Worm (Caenorhabditis elegans) whole organism, young adult: Measurements from ENCODE around the gene ilcr-2.

ENCODE experiments used
- C17E4.6 ChIP-seq: fragments of 200-800 bp; sonication (Bioruptor generic); IDR thresholded peaks from 2 replicates; pipeline ENCODE4 v1.3.6; 2022; ENCODE audit warnings: missing genetic modification reagents, missing genetic modification characterization, missing compliant biosample characterization
- D2030.7 ChIP-seq: fragments of 200-800 bp; sonication (Bioruptor generic); IDR thresholded peaks from 2 replicates; pipeline ENCODE4 v1.3.6; 2022; ENCODE audit warnings: missing genetic modification reagents, missing genetic modification characterization, missing compliant biosample characterization
- F10E7.11 ChIP-seq: sonication (generic microtip); optimal IDR thresholded peaks from 2 replicates; lab custom pipeline; 2017; ENCODE audit warnings: mild to moderate bottlenecking, missing genetic modification characterization, moderate library complexity, missing compliant biosample characterization
- F37B4.10 ChIP-seq: fragments of 200-800 bp; sonication (Bioruptor generic); IDR thresholded peaks from 2 replicates; pipeline ENCODE4 v1.3.6; 2022; ENCODE audit warnings: missing genetic modification characterization, missing compliant biosample characterization
- F39B2.1 ChIP-seq: fragments of 200-800 bp; sonication (Bioruptor generic); IDR thresholded peaks from 2 replicates; pipeline ENCODE4 v1.3.6; 2022; ENCODE audit warnings: missing genetic modification reagents, missing genetic modification characterization, missing compliant biosample characterization
- K12H6.12 ChIP-seq: fragments of 200-800 bp; sonication (Bioruptor generic); optimal IDR thresholded peaks from 2 replicates; lab custom pipeline; 2018; ENCODE audit warnings: mild to moderate bottlenecking, missing genetic modification characterization, missing compliant biosample characterization
- Y56A3A.18 ChIP-seq: fragments of 200-800 bp; sonication (Bioruptor generic); IDR thresholded peaks from 2 replicates; pipeline ENCODE4 v1.3.6; 2022; ENCODE audit warnings: missing genetic modification reagents, missing genetic modification characterization, missing compliant biosample characterization
- ZK185.1 ChIP-seq: sonication (generic microtip); optimal IDR thresholded peaks from 2 replicates; lab custom pipeline; 2016; ENCODE audit warnings: mild to moderate bottlenecking, missing genetic modification characterization, missing compliant biosample characterization; ENCODE audit not compliant: poor library complexity, severe bottlenecking
- aptf-2 ChIP-seq: fragments of 200-800 bp; sonication (Bioruptor generic); conservative IDR thresholded peaks from 2 replicates; pipeline ENCODE4 v1.3.6; 2022; ENCODE audit warnings: missing genetic modification reagents, missing genetic modification characterization, missing compliant biosample characterization
- cebp-1 ChIP-seq, 2 experiments: fragments of 200-800 bp in 1 of 2; sonication (Bioruptor generic) in 1 of 2; sonication (generic microtip) in 1 of 2; IDR thresholded peaks in 1 of 2; optimal IDR thresholded peaks in 1 of 2; 2 replicates each; pipeline versions ENCODE4 v1.3.6 to Lab custom; 2017 to 2022; ENCODE audit warnings: missing compliant biosample characterization in 2 of 2, missing genetic modification characterization in 2 of 2, mild to moderate bottlenecking in 1 of 2, missing genetic modification reagents in 1 of 2, moderate library complexity in 1 of 2
- ceh-100 ChIP-seq: fragments of 200-800 bp; sonication (Bioruptor generic); IDR thresholded peaks from 2 replicates; pipeline ENCODE4 v1.3.6; 2022; ENCODE audit warnings: missing genetic modification reagents, missing genetic modification characterization, missing compliant biosample characterization
- ceh-91 ChIP-seq: fragments of 200-800 bp; sonication (Bioruptor generic); IDR thresholded peaks from 2 replicates; pipeline ENCODE4 v1.3.6; 2022; ENCODE audit warnings: missing genetic modification reagents, missing genetic modification characterization, missing compliant biosample characterization
- dox-1 ChIP-seq: fragments of 200-800 bp; sonication (Bioruptor generic); IDR thresholded peaks from 2 replicates; pipeline ENCODE4 v1.3.6; 2022; ENCODE audit warnings: missing genetic modification reagents, missing genetic modification characterization, missing compliant biosample characterization
- dpff-1 ChIP-seq: sonication (generic microtip); optimal IDR thresholded peaks from 2 replicates; lab custom pipeline; 2017; ENCODE audit warnings: mild to moderate bottlenecking, missing genetic modification characterization, missing compliant biosample characterization
- dpl-1 ChIP-seq: fragments of 150-350 bp; optimal IDR thresholded peaks from 2 replicates; lab custom pipeline; 2014; ENCODE audit warnings: missing biosample characterization, missing genetic modification reagents, missing genetic modification characterization
- efl-1 ChIP-seq: fragments of 150-350 bp; optimal IDR thresholded peaks from 2 replicates; lab custom pipeline; 2014; ENCODE audit warnings: missing biosample characterization, missing genetic modification reagents, missing genetic modification characterization
- hmg-1.2 ChIP-seq: fragments of 200-800 bp; sonication (Bioruptor generic); IDR thresholded peaks from 2 replicates; pipeline ENCODE4 v1.3.6; 2022; ENCODE audit warnings: missing genetic modification reagents, missing genetic modification characterization, missing compliant biosample characterization
- lag-1 ChIP-seq: fragments of 200-800 bp; sonication (Bioruptor generic); IDR thresholded peaks from 2 replicates; pipeline ENCODE4 v1.3.6; 2022; ENCODE audit warnings: missing genetic modification reagents, missing genetic modification characterization, missing compliant biosample characterization
- let-526 ChIP-seq: fragments of 200-800 bp; sonication (Bioruptor generic); IDR thresholded peaks from 2 replicates; pipeline ENCODE4 v1.3.6; 2022; ENCODE audit warnings: missing genetic modification reagents, missing genetic modification characterization, missing compliant biosample characterization
- lin-26 ChIP-seq: fragments of 200-800 bp; sonication (Bioruptor generic); IDR thresholded peaks from 2 replicates; pipeline ENCODE4 v1.3.6; 2022; ENCODE audit warnings: missing genetic modification reagents, missing genetic modification characterization, missing compliant biosample characterization
- madf-3 ChIP-seq: fragments of 200-800 bp; sonication (Bioruptor generic); IDR thresholded peaks from 2 replicates; pipeline ENCODE4 v1.3.6; 2022; ENCODE audit warnings: missing genetic modification reagents, missing genetic modification characterization, missing compliant biosample characterization
- madf-6 ChIP-seq: fragments of 200-800 bp; sonication (Bioruptor generic); IDR thresholded peaks from 2 replicates; pipeline ENCODE4 v1.3.6; 2022; ENCODE audit warnings: missing genetic modification reagents, missing genetic modification characterization, missing compliant biosample characterization
- madf-8 ChIP-seq: fragments of 200-800 bp; sonication (Bioruptor generic); conservative IDR thresholded peaks from 2 replicates; pipeline ENCODE4 v1.3.6; 2022; ENCODE audit warnings: missing genetic modification reagents, missing genetic modification characterization, missing compliant biosample characterization
- mcd-1 ChIP-seq: fragments of 200-800 bp; sonication (Bioruptor generic); IDR thresholded peaks from 2 replicates; pipeline ENCODE4 v1.3.6; 2022; ENCODE audit warnings: missing genetic modification reagents, missing genetic modification characterization, missing compliant biosample characterization
- nfyb-1 ChIP-seq: fragments of 200-800 bp; sonication (Bioruptor generic); IDR thresholded peaks from 2 replicates; pipeline ENCODE4 v1.3.6; 2022; ENCODE audit warnings: missing genetic modification reagents, missing genetic modification characterization, missing compliant biosample characterization
- rcor-1 ChIP-seq: fragments of 200-800 bp; sonication (Bioruptor generic); IDR thresholded peaks from 2 replicates; pipeline ENCODE4 v1.3.6; 2022; ENCODE audit warnings: missing genetic modification reagents, missing genetic modification characterization, missing compliant biosample characterization
- sdz-38 ChIP-seq: sonication (generic microtip); optimal IDR thresholded peaks from 2 replicates; lab custom pipeline; 2016; ENCODE audit warnings: missing genotype, missing genetic modification characterization, missing compliant biosample characterization
- snpc-3.4 ChIP-seq: sonication (generic microtip); optimal IDR thresholded peaks from 2 replicates; lab custom pipeline; 2017; ENCODE audit warnings: missing genetic modification characterization, mild to moderate bottlenecking, missing compliant biosample characterization, antibody characterized with exemption, moderate library complexity, missing genotype, missing genetic modification reagents
- sptf-2 ChIP-seq: fragments of 200-800 bp; sonication (Bioruptor generic); optimal IDR thresholded peaks from 2 replicates; lab custom pipeline; 2018; ENCODE audit warnings: mild to moderate bottlenecking, missing genetic modification characterization, missing compliant biosample characterization
- xnd-1 ChIP-seq: sonication (generic microtip); optimal IDR thresholded peaks from 2 replicates; lab custom pipeline; 2016; ENCODE audit warnings: missing genotype, missing genetic modification reagents, missing genetic modification characterization, missing compliant biosample characterization
- ztf-18 ChIP-seq: sonication (generic microtip); optimal IDR thresholded peaks from 2 replicates; lab custom pipeline; 2016; ENCODE audit warnings: missing genotype, mild to moderate bottlenecking, missing genetic modification characterization, missing compliant biosample characterization
- ztf-3 ChIP-seq: fragments of 200-800 bp; sonication (Bioruptor generic); optimal IDR thresholded peaks from 2 replicates; lab custom pipeline; 2018; ENCODE audit warnings: mild to moderate bottlenecking, missing genetic modification characterization, missing compliant biosample characterization
- ztf-6 ChIP-seq: fragments of 200-800 bp; sonication (Bioruptor generic); IDR thresholded peaks from 2 replicates; pipeline ENCODE4 v1.3.6; 2022; ENCODE audit warnings: missing genetic modification reagents, missing genetic modification characterization, missing compliant biosample characterization

Gene ilcr-2

ce11 chrII:5497541-5497940, 22.5 kb downstream of the ilcr-2 start:
- no peak for TF ChIP-seq rcor-1 (GFP tag; lab: Robert Waterston, UW)
- no peak for TF ChIP-seq lag-1 (GFP tag; lab: Robert Waterston, UW)
- 0 out of 2 replicates have a peak, but pooled peaks have one; percentile 27 for TF ChIP-seq D2030.7 (GFP tag; lab: Robert Waterston, UW)
- 0 out of 2 replicates have a peak, but pooled peaks have one; percentile 42 for TF ChIP-seq Y56A3A.18
- peak; percentile 44 for TF ChIP-seq xnd-1 (tag; lab: Kevin White, UChicago)
- TF ChIP-seq madf-6 (GFP tag; lab: Robert Waterston, UW): peak; percentile 83
- no peak; the same call in 1 of the 2 replicates for TF ChIP-seq dox-1
- TF ChIP-seq sdz-38 (tag; lab: Kevin White, UChicago): no peak
- 0 out of 2 replicates have a peak, but pooled peaks have one; percentile 44 for TF ChIP-seq lin-26
- TF ChIP-seq dpl-1 (GFP tag; lab: Kevin White, UChicago): peak; percentile 14
- peak; percentile 33 for TF ChIP-seq madf-8
- no peak for TF ChIP-seq let-526
- peak; percentile 59 for TF ChIP-seq efl-1 (GFP tag; lab: Kevin White, UChicago)
- TF ChIP-seq madf-3 (GFP tag; lab: Robert Waterston, UW): peak; percentile 51; the same call in 1 of the 2 replicates
- 0 out of 2 replicates have a peak, but pooled peaks have one; percentile 18 for TF ChIP-seq hmg-1.2 (GFP tag; lab: Robert Waterston, UW)
- TF ChIP-seq dpff-1 (tag; lab: Kevin White, UChicago): no peak

ce11 chrII:5498156-5498739, 23.2 kb downstream of the ilcr-2 start, which contains the start of the genes suex-1 and F12A10.9:
TSS of gene suex-1 (minus strand) at chrII:5498256.
TSS of gene F12A10.9 (plus strand) at chrII:5498689.
- no peak for TF ChIP-seq sptf-2 (GFP tag; lab: Kevin White, UChicago)
- TF ChIP-seq snpc-3.4 (tag; lab: Kevin White, UChicago): no peak
- TF ChIP-seq cebp-1 (GFP tag; IDR thresholded peaks at IDR 0.05; lab: Robert Waterston, UW): no peak
- no peak for TF ChIP-seq cebp-1 (tag; optimal IDR thresholded peaks at IDR 0.05; lab: Kevin White, UChicago)
- no peak for TF ChIP-seq F10E7.11 (tag; lab: Kevin White, UChicago)
- TF ChIP-seq C17E4.6 (GFP tag; lab: Robert Waterston, UW): no peak
- TF ChIP-seq ceh-91 (GFP tag; lab: Robert Waterston, UW): no peak
- TF ChIP-seq ceh-100 (GFP tag; lab: Robert Waterston, UW): no peak
- no peak for TF ChIP-seq F39B2.1

- TF ChIP-seq lag-1 (GFP tag; lab: Robert Waterston, UW): no peak
- no peak for TF ChIP-seq aptf-2 (GFP tag; lab: Robert Waterston, UW)
- no peak for TF ChIP-seq ztf-6 (GFP tag; lab: Robert Waterston, UW)
- no peak for TF ChIP-seq madf-6 (GFP tag; lab: Robert Waterston, UW)
- TF ChIP-seq ZK185.1 (tag; lab: Kevin White, UChicago): no peak
- TF ChIP-seq ztf-18: no peak
- TF ChIP-seq mcd-1: no peak
- TF ChIP-seq F39B2.1: no peak
- no peak for TF ChIP-seq K12H6.12 (tag; lab: Kevin White, UChicago)
- no peak for TF ChIP-seq ztf-3 (GFP tag; lab: Kevin White, UChicago)
- no peak for TF ChIP-seq F37B4.10 (GFP tag; lab: Robert Waterston, UW)
- TF ChIP-seq nfyb-1: no peak
Measured at ce11 chrII:5500470-5500869, 25.4 kb downstream of the ilcr-2 start, which contains the start of gene fzy-1. TSS of gene fzy-1 (plus strand) at chrII:5500770.
